Worm (Caenorhabditis elegans) whole organism, young adult: Measurements from ENCODE around the gene wnk-1.

Experiments used
- B0035.1 ChIP-seq: sonication (generic microtip); optimal IDR thresholded peaks from 2 replicates; lab custom pipeline; 2016; ENCODE audit warnings: missing genetic modification characterization, mild to moderate bottlenecking, missing compliant biosample characterization, missing genotype, missing genetic modification reagents
- B0261.1 ChIP-seq: sonication (generic microtip); optimal IDR thresholded peaks from 2 replicates; lab custom pipeline; 2016; ENCODE audit warnings: mild to moderate bottlenecking, missing genetic modification characterization, moderate library complexity, missing compliant biosample characterization
- C06A6.2 ChIP-seq: fragments of 200-800 bp; sonication (Bioruptor generic); conservative IDR thresholded peaks from 2 replicates; pipeline ENCODE4 v1.3.6; 2022; ENCODE audit warnings: missing genetic modification characterization, missing compliant biosample characterization
- C17E4.6 ChIP-seq: fragments of 200-800 bp; sonication (Bioruptor generic); IDR thresholded peaks from 2 replicates; pipeline ENCODE4 v1.3.6; 2022; ENCODE audit warnings: missing genetic modification reagents, missing genetic modification characterization, missing compliant biosample characterization
- D2030.7 ChIP-seq: fragments of 200-800 bp; sonication (Bioruptor generic); IDR thresholded peaks from 2 replicates; pipeline ENCODE4 v1.3.6; 2022; ENCODE audit warnings: missing genetic modification reagents, missing genetic modification characterization, missing compliant biosample characterization
- F22D6.2 ChIP-seq: sonication (generic microtip); optimal IDR thresholded peaks from 2 replicates; lab custom pipeline; 2016; ENCODE audit warnings: mild to moderate bottlenecking, missing genetic modification characterization, missing compliant biosample characterization
- F23B12.7 ChIP-seq: sonication (generic microtip); optimal IDR thresholded peaks from 2 replicates; lab custom pipeline; 2017; ENCODE audit warnings: missing genetic modification characterization, mild to moderate bottlenecking, missing compliant biosample characterization, antibody characterized with exemption, moderate library complexity; ENCODE audit not compliant: insufficient read depth
- F33H1.4 ChIP-seq: fragments of 200-800 bp; sonication (Bioruptor generic); IDR thresholded peaks from 2 replicates; pipeline ENCODE4 v1.3.6; 2022; ENCODE audit warnings: missing genetic modification reagents, missing genetic modification characterization, missing compliant biosample characterization
- F37B4.10 ChIP-seq: fragments of 200-800 bp; sonication (Bioruptor generic); IDR thresholded peaks from 2 replicates; pipeline ENCODE4 v1.3.6; 2022; ENCODE audit warnings: missing genetic modification characterization, missing compliant biosample characterization
- F52B5.7 ChIP-seq: sonication (generic microtip); optimal IDR thresholded peaks from 2 replicates; lab custom pipeline; 2016; ENCODE audit warnings: mild to moderate bottlenecking, missing genetic modification characterization, missing compliant biosample characterization
- F55B11.4 ChIP-seq: sonication (generic microtip); optimal IDR thresholded peaks from 2 replicates; lab custom pipeline; 2016; ENCODE audit warnings: missing compliant biosample characterization, missing genetic modification characterization, borderline replicate concordance; ENCODE audit not compliant: insufficient read depth
- K12H6.12 ChIP-seq: fragments of 200-800 bp; sonication (Bioruptor generic); optimal IDR thresholded peaks from 2 replicates; lab custom pipeline; 2018; ENCODE audit warnings: mild to moderate bottlenecking, missing genetic modification characterization, missing compliant biosample characterization
- T26A5.8 ChIP-seq: sonication (generic microtip); optimal IDR thresholded peaks from 2 replicates; lab custom pipeline; 2016; ENCODE audit warnings: missing genetic modification characterization, missing compliant biosample characterization
- Y56A3A.18 ChIP-seq: fragments of 200-800 bp; sonication (Bioruptor generic); IDR thresholded peaks from 2 replicates; pipeline ENCODE4 v1.3.6; 2022; ENCODE audit warnings: missing genetic modification reagents, missing genetic modification characterization, missing compliant biosample characterization
- ZK185.1 ChIP-seq: sonication (generic microtip); optimal IDR thresholded peaks from 2 replicates; lab custom pipeline; 2016; ENCODE audit warnings: mild to moderate bottlenecking, missing genetic modification characterization, missing compliant biosample characterization; ENCODE audit not compliant: poor library complexity, severe bottlenecking
- athp-1 ChIP-seq: sonication (generic microtip); optimal IDR thresholded peaks from 2 replicates; lab custom pipeline; 2017; ENCODE audit warnings: mild to moderate bottlenecking, missing genetic modification characterization, missing compliant biosample characterization
- attf-6 ChIP-seq: fragments of 200-800 bp; sonication (Bioruptor generic); IDR thresholded peaks from 2 replicates; pipeline ENCODE4 v1.3.6; 2022; ENCODE audit warnings: missing genetic modification reagents, missing genetic modification characterization, missing compliant biosample characterization
- cebp-2 ChIP-seq: fragments of 200-800 bp; sonication (Bioruptor generic); IDR thresholded peaks from 2 replicates; pipeline ENCODE4 v1.3.6; 2022; ENCODE audit warnings: missing genetic modification characterization, missing compliant biosample characterization
- chd-7 ChIP-seq: sonication (generic microtip); optimal IDR thresholded peaks from 2 replicates; lab custom pipeline; 2016; ENCODE audit warnings: mild to moderate bottlenecking, missing genetic modification characterization, moderate library complexity, missing compliant biosample characterization
- egl-44 ChIP-seq: fragments of 200-800 bp; sonication (Bioruptor generic); IDR thresholded peaks from 2 replicates; pipeline ENCODE4 v1.3.6; 2022; ENCODE audit warnings: missing genetic modification reagents, missing genetic modification characterization, missing compliant biosample characterization
- egrh-3 ChIP-seq: fragments of 200-800 bp; sonication (Bioruptor generic); IDR thresholded peaks from 2 replicates; pipeline ENCODE4 v1.3.6; 2022; ENCODE audit warnings: missing genetic modification reagents, missing genetic modification characterization, missing compliant biosample characterization
- hlh-26 ChIP-seq: fragments of 200-800 bp; sonication (Bioruptor generic); conservative IDR thresholded peaks from 2 replicates; pipeline ENCODE4 v1.3.6; 2022; ENCODE audit warnings: missing genetic modification reagents, missing genetic modification characterization, missing compliant biosample characterization
- hmg-1.2 ChIP-seq: fragments of 200-800 bp; sonication (Bioruptor generic); IDR thresholded peaks from 2 replicates; pipeline ENCODE4 v1.3.6; 2022; ENCODE audit warnings: missing genetic modification reagents, missing genetic modification characterization, missing compliant biosample characterization
- let-607 ChIP-seq, 2 experiments: fragments of 200-800 bp in 1 of 2; sonication (Bioruptor generic) in 1 of 2; sonication (generic microtip) in 1 of 2; optimal IDR thresholded peaks; 2 replicates each; lab custom pipeline; 2016 to 2018; ENCODE audit warnings: mild to moderate bottlenecking in 2 of 2, missing compliant biosample characterization in 2 of 2, missing genetic modification characterization in 2 of 2, moderate library complexity in 2 of 2, missing genotype in 1 of 2
- lir-1 ChIP-seq: fragments of 200-800 bp; sonication (Bioruptor generic); conservative IDR thresholded peaks from 2 replicates; pipeline ENCODE4 v1.3.6; 2022; ENCODE audit warnings: missing genetic modification reagents, missing genetic modification characterization, missing compliant biosample characterization
- madf-3 ChIP-seq: fragments of 200-800 bp; sonication (Bioruptor generic); IDR thresholded peaks from 2 replicates; pipeline ENCODE4 v1.3.6; 2022; ENCODE audit warnings: missing genetic modification reagents, missing genetic modification characterization, missing compliant biosample characterization
- madf-6 ChIP-seq: fragments of 200-800 bp; sonication (Bioruptor generic); IDR thresholded peaks from 2 replicates; pipeline ENCODE4 v1.3.6; 2022; ENCODE audit warnings: missing genetic modification reagents, missing genetic modification characterization, missing compliant biosample characterization
- mes-4 ChIP-seq: sonication (generic microtip); optimal IDR thresholded peaks from 2 replicates; lab custom pipeline; 2016; ENCODE audit warnings: missing genotype, missing genetic modification characterization, missing compliant biosample characterization
- nfya-1 ChIP-seq: sonication (generic microtip); optimal IDR thresholded peaks from 2 replicates; lab custom pipeline; 2017; ENCODE audit warnings: antibody characterized with exemption, missing compliant biosample characterization, missing genetic modification characterization, borderline replicate concordance; ENCODE audit not compliant: insufficient read depth
- nhr-120 ChIP-seq: fragments of 200-800 bp; sonication (Bioruptor generic); IDR thresholded peaks from 2 replicates; pipeline ENCODE4 v1.3.6; 2022; ENCODE audit warnings: missing genetic modification characterization, missing compliant biosample characterization
- nhr-27 ChIP-seq: fragments of 200-800 bp; sonication (Bioruptor generic); optimal IDR thresholded peaks from 2 replicates; lab custom pipeline; 2018; ENCODE audit warnings: mild to moderate bottlenecking, missing genetic modification characterization, moderate library complexity, missing compliant biosample characterization
- pbrm-1 ChIP-seq: fragments of 200-800 bp; sonication (Bioruptor generic); IDR thresholded peaks from 2 replicates; pipeline ENCODE4 v1.3.6; 2022; ENCODE audit warnings: missing genetic modification reagents, missing genetic modification characterization, missing compliant biosample characterization
- pha-4 ChIP-seq: fragments of 150-350 bp; sonication (generic microtip); optimal IDR thresholded peaks from 2 replicates; lab custom pipeline; 2014; ENCODE audit warnings: missing biosample characterization, missing genetic modification reagents, missing genetic modification characterization
- rec-8 ChIP-seq, 2 experiments: sonication (generic microtip); optimal IDR thresholded peaks; 2 replicates each; lab custom pipeline; 2016; ENCODE audit warnings: mild to moderate bottlenecking in 2 of 2, missing genetic modification characterization in 2 of 2, missing genetic modification reagents in 2 of 2, missing genotype in 2 of 2, missing biosample characterization in 1 of 2, missing compliant biosample characterization in 1 of 2, moderate library complexity in 1 of 2
- repo-1 ChIP-seq: sonication (generic microtip); optimal IDR thresholded peaks from 2 replicates; lab custom pipeline; 2017; ENCODE audit warnings: mild to moderate bottlenecking, missing genetic modification characterization, missing compliant biosample characterization
- snpc-1.1 ChIP-seq: sonication (generic microtip); optimal IDR thresholded peaks from 2 replicates; lab custom pipeline; 2017; ENCODE audit warnings: missing genetic modification characterization, mild to moderate bottlenecking, missing compliant biosample characterization, antibody characterized with exemption, moderate library complexity, missing genotype, missing genetic modification reagents; ENCODE audit not compliant: insufficient read depth
- snpc-1.3 ChIP-seq: sonication (generic microtip); optimal IDR thresholded peaks from 2 replicates; lab custom pipeline; 2017; ENCODE audit warnings: missing genetic modification characterization, mild to moderate bottlenecking, missing compliant biosample characterization, antibody characterized with exemption, moderate library complexity, missing genotype, missing genetic modification reagents; ENCODE audit not compliant: insufficient read depth
- snpc-3.4 ChIP-seq: sonication (generic microtip); optimal IDR thresholded peaks from 2 replicates; lab custom pipeline; 2017; ENCODE audit warnings: missing genetic modification characterization, mild to moderate bottlenecking, missing compliant biosample characterization, antibody characterized with exemption, moderate library complexity, missing genotype, missing genetic modification reagents
- somi-1 ChIP-seq: fragments of 200-800 bp; sonication (Bioruptor generic); optimal IDR thresholded peaks from 2 replicates; lab custom pipeline; 2018; ENCODE audit warnings: mild to moderate bottlenecking, missing genetic modification characterization, missing compliant biosample characterization
- tlf-1 ChIP-seq: fragments of 200-800 bp; sonication (Bioruptor generic); optimal IDR thresholded peaks from 2 replicates; lab custom pipeline; 2018; ENCODE audit warnings: mild to moderate bottlenecking, missing genetic modification characterization, missing compliant biosample characterization
- xnd-1 ChIP-seq: sonication (generic microtip); optimal IDR thresholded peaks from 2 replicates; lab custom pipeline; 2016; ENCODE audit warnings: missing genotype, missing genetic modification reagents, missing genetic modification characterization, missing compliant biosample characterization
- zim-3 ChIP-seq: sonication (generic microtip); optimal IDR thresholded peaks from 2 replicates; lab custom pipeline; 2017; ENCODE audit warnings: mild to moderate bottlenecking, missing genetic modification characterization, moderate library complexity, missing compliant biosample characterization
- ztf-18 ChIP-seq: sonication (generic microtip); optimal IDR thresholded peaks from 2 replicates; lab custom pipeline; 2016; ENCODE audit warnings: missing genotype, mild to moderate bottlenecking, missing genetic modification characterization, missing compliant biosample characterization
- ztf-26 ChIP-seq: sonication (generic microtip); optimal IDR thresholded peaks from 2 replicates; lab custom pipeline; 2017; ENCODE audit warnings: missing genetic modification characterization, missing compliant biosample characterization
- ztf-3 ChIP-seq: fragments of 200-800 bp; sonication (Bioruptor generic); optimal IDR thresholded peaks from 2 replicates; lab custom pipeline; 2018; ENCODE audit warnings: mild to moderate bottlenecking, missing genetic modification characterization, missing compliant biosample characterization

wnk-1 gene

DNA sequence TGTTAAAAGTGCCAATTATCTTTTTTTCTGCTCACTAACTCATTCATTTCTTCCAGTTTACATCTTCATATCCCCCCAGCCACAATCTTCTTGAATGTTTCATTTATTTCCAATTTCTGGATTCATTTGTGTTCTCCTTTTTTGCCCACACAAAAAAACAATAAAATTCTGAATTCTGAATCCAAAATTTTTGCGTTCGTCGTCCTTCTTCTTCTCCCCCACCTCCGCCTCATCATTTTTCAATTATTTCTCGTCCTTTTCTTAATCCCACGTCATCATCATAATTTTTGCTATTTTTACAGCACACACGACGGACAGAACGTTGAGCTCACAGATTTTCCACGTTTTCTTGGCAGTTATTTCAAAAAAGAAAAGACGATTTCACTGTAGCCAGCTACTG lies 15.4 kb upstream of the wnk-1 start, which contains the start of gene C07C7.1:
Gene C07C7.1, plus strand, starts transcription at position 301 of the 400 bp plus-strand sequence.
- TF ChIP-seq D2030.7 (GFP tag; lab: Robert Waterston, UW), result no peak
- TF ChIP-seq ztf-3 (GFP tag; lab: Kevin White, UChicago), result no peak
- TF ChIP-seq zim-3 (tag; lab: Kevin White, UChicago), result no peak

DNA sequence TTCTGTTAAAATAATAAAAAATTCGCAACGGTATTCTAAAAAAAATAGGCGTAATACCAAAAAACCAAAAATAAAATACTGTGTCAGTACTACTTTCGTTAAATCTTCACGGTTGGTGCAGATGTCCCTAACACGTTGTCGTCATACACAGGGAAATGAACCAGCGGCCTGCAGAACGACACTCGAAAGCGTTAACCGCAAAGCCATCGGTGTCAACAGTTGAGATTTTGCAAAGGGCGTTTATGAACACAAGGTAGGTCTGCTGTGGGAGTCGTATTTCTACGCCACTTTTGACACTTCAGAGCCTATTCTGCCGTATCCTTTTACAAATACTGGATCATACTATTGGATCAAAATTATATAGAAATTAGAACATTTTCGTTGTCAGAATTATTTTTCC lies 8.7 kb upstream of the wnk-1 start:
- TF ChIP-seq athp-1 (tag; lab: Kevin White, UChicago), result no peak
- TF ChIP-seq snpc-1.3, result peak; percentile 80
- no peak for TF ChIP-seq T26A5.8 (tag; lab: Kevin White, UChicago)
- 0 out of 2 replicates have a peak, but pooled peaks have one; percentile 26 for TF ChIP-seq Y56A3A.18 (GFP tag; lab: Robert Waterston, UW)
- no peak for TF ChIP-seq C17E4.6 (GFP tag; lab: Robert Waterston, UW)
- TF ChIP-seq pbrm-1, result 0 out of 2 replicates have a peak, but pooled peaks have one; percentile 50
- TF ChIP-seq C06A6.2 (GFP tag; lab: Robert Waterston, UW), result 0 out of 2 replicates have a peak, but pooled peaks have one; percentile 32
- TF ChIP-seq nhr-120 (GFP tag; lab: Robert Waterston, UW), result no peak
- peak; percentile 89 for TF ChIP-seq F23B12.7 (tag; lab: Kevin White, UChicago)
- TF ChIP-seq hmg-1.2 (GFP tag; lab: Robert Waterston, UW), result peak; percentile 73
- TF ChIP-seq cebp-2 (GFP tag; lab: Robert Waterston, UW), result no peak
- no peak for TF ChIP-seq hlh-26 (GFP tag; lab: Robert Waterston, UW)
- TF ChIP-seq rec-8 (tag; optimal IDR thresholded peaks at IDR 0.05; lab: Kevin White, UChicago), result peak; percentile 30 to 71
- TF ChIP-seq nfya-1 (tag; lab: Kevin White, UChicago), result no peak
- TF ChIP-seq ztf-18 (tag; lab: Kevin White, UChicago), result peak; percentile 48
- no peak for TF ChIP-seq somi-1 (GFP tag; lab: Kevin White, UChicago)
- TF ChIP-seq xnd-1 (tag; lab: Kevin White, UChicago), result no peak
- peak; percentile 29 for TF ChIP-seq snpc-1.1 (tag; lab: Kevin White, UChicago)
- no peak for TF ChIP-seq K12H6.12
- TF ChIP-seq madf-3, result 0 out of 2 replicates have a peak, but pooled peaks have one; percentile 51
- no peak for TF ChIP-seq F52B5.7 (tag; lab: Kevin White, UChicago)
- TF ChIP-seq chd-7, result no peak
- TF ChIP-seq tlf-1 (GFP tag; lab: Kevin White, UChicago), result no peak
- no peak for TF ChIP-seq repo-1 (tag; lab: Kevin White, UChicago)
- TF ChIP-seq mes-4 (tag; lab: Kevin White, UChicago), result peak; percentile 63
- peak; percentile 27 for TF ChIP-seq ztf-26 (tag; lab: Kevin White, UChicago)
- peak in 1 of 2 experiments; percentile 46 for TF ChIP-seq let-607 (tag; optimal IDR thresholded peaks at IDR 0.05; lab: Kevin White, UChicago)
- no peak for TF ChIP-seq ztf-3 (GFP tag; lab: Kevin White, UChicago)
- no peak for TF ChIP-seq madf-6
- no peak for TF ChIP-seq nhr-27 (tag; lab: Kevin White, UChicago)
- TF ChIP-seq F33H1.4 (GFP tag; lab: Robert Waterston, UW), result peak; percentile 27; the same call in 1 of the 2 replicates
- no peak for TF ChIP-seq F55B11.4
- no peak for TF ChIP-seq pha-4 (tag; lab: Kevin White, UChicago)
- TF ChIP-seq F22D6.2 (tag; lab: Kevin White, UChicago), result peak; percentile 33
- no peak; the same call in 1 of the 2 replicates for TF ChIP-seq egl-44 (GFP tag; lab: Robert Waterston, UW)
- no peak for TF ChIP-seq egrh-3
- no peak for TF ChIP-seq B0035.1
- no peak for TF ChIP-seq lir-1
- peak; percentile 75 for TF ChIP-seq snpc-3.4 (tag; lab: Kevin White, UChicago)
- TF ChIP-seq attf-6, result peak; percentile 61; the same call in 1 of the 2 replicates
- TF ChIP-seq B0261.1 (tag; lab: Kevin White, UChicago), result peak; percentile 86
- TF ChIP-seq ZK185.1 (tag; lab: Kevin White, UChicago), result peak; percentile 90
- no peak for TF ChIP-seq F37B4.10 (GFP tag; lab: Robert Waterston, UW)
